Worm (Caenorhabditis elegans) whole organism, L2 larva: ENCODE data around the gene R01E6.5.

Experiments
- C34F6.9 ChIP-seq: fragments of 150-350 bp; optimal IDR thresholded peaks from 2 replicates; lab custom pipeline; 2014; ENCODE audit warnings: missing biosample characterization, missing genetic modification characterization
- F13H6.1 ChIP-seq: sonication (generic microtip); optimal IDR thresholded peaks from 2 replicates; lab custom pipeline; 2016; ENCODE audit warnings: missing genetic modification characterization, missing compliant biosample characterization
- Y55F3AM.14 ChIP-seq: fragments of 200-800 bp; sonication (Bioruptor generic); optimal IDR thresholded peaks from 2 replicates; lab custom pipeline; 2018; ENCODE audit warnings: mild to moderate bottlenecking, missing genetic modification characterization, missing compliant biosample characterization
- ZK546.5 ChIP-seq: sonication (generic microtip); optimal IDR thresholded peaks from 2 replicates; lab custom pipeline; 2017; ENCODE audit warnings: missing biosample characterization, missing genetic modification characterization
- alr-1 ChIP-seq: fragments of 150-350 bp; optimal IDR thresholded peaks from 2 replicates; lab custom pipeline; 2014; ENCODE audit warnings: missing biosample characterization, missing genetic modification characterization
- aly-2 ChIP-seq: fragments of 150-350 bp; optimal IDR thresholded peaks from 2 replicates; lab custom pipeline; 2014; ENCODE audit warnings: missing biosample characterization, missing genetic modification characterization
- ama-1 ChIP-seq: fragments of 150-350 bp; optimal IDR thresholded peaks from 2 replicates; lab custom pipeline; 2018; ENCODE audit warnings: inconsistent platforms
- blmp-1 ChIP-seq: sonication (generic microtip); optimal IDR thresholded peaks from 2 replicates; lab custom pipeline; 2017; ENCODE audit warnings: missing genetic modification characterization, mild to moderate bottlenecking, missing compliant biosample characterization, antibody characterized with exemption, moderate library complexity; ENCODE audit not compliant: insufficient read depth
- ceh-82 ChIP-seq: fragments of 150-350 bp; optimal IDR thresholded peaks from 2 replicates; lab custom pipeline; 2014; ENCODE audit warnings: missing biosample characterization, missing genetic modification characterization
- crh-2 ChIP-seq: sonication (generic microtip); optimal IDR thresholded peaks from 2 replicates; lab custom pipeline; 2017; ENCODE audit warnings: missing biosample characterization, missing genetic modification characterization
- egl-27 ChIP-seq: sonication (generic microtip); optimal IDR thresholded peaks from 3 replicates; lab custom pipeline; 2017; ENCODE audit warnings: missing biosample characterization, missing genetic modification reagents, missing genetic modification characterization
- elt-1 ChIP-seq: fragments of 150-350 bp; optimal IDR thresholded peaks from 2 replicates; lab custom pipeline; 2014; ENCODE audit warnings: missing biosample characterization, missing genetic modification characterization
- fos-1 ChIP-seq: fragments of 150-350 bp; optimal IDR thresholded peaks from 2 replicates; lab custom pipeline; 2014; ENCODE audit warnings: missing biosample characterization, missing genetic modification characterization
- gmeb-1 ChIP-seq: fragments of 150-350 bp; optimal IDR thresholded peaks from 2 replicates; lab custom pipeline; 2014; ENCODE audit warnings: missing biosample characterization, missing genetic modification characterization
- lin-11 ChIP-seq: fragments of 150-350 bp; sonication (generic microtip); optimal IDR thresholded peaks from 2 replicates; lab custom pipeline; 2014; ENCODE audit warnings: missing biosample characterization, missing genetic modification characterization, inconsistent platforms, mixed read lengths
- lin-13 ChIP-seq: fragments of 150-350 bp; optimal IDR thresholded peaks from 2 replicates; lab custom pipeline; 2014; ENCODE audit warnings: missing biosample characterization, missing genetic modification reagents, missing genetic modification characterization
- lin-39 ChIP-seq: fragments of 150-350 bp; optimal IDR thresholded peaks from 2 replicates; lab custom pipeline; 2014; ENCODE audit warnings: missing biosample characterization, missing genetic modification reagents, missing genetic modification characterization
- lsy-2 ChIP-seq, 2 experiments: fragments of 150-350 bp in 1 of 2; sonication (generic microtip) in 1 of 2; optimal IDR thresholded peaks; 2 replicates each; lab custom pipeline; 2014 to 2017; ENCODE audit warnings: missing biosample characterization in 2 of 2, missing genetic modification characterization in 2 of 2
- mab-5 ChIP-seq: fragments of 150-350 bp; optimal IDR thresholded peaks from 2 replicates; lab custom pipeline; 2014; ENCODE audit warnings: missing biosample characterization, missing genetic modification characterization
- mbf-1 ChIP-seq: sonication (generic microtip); optimal IDR thresholded peaks from 2 replicates; lab custom pipeline; 2017; ENCODE audit warnings: missing biosample characterization, missing genetic modification characterization
- mdl-1 ChIP-seq, 2 experiments: fragments of 150-350 bp in 1 of 2; sonication (generic microtip) in 1 of 2; optimal IDR thresholded peaks; 2 replicates each; lab custom pipeline; 2017; ENCODE audit warnings: missing biosample characterization in 2 of 2, missing genetic modification characterization in 2 of 2
- nhr-10 ChIP-seq: sonication (generic microtip); optimal IDR thresholded peaks from 2 replicates; lab custom pipeline; 2017; ENCODE audit warnings: missing biosample characterization, missing genetic modification characterization
- nhr-11 ChIP-seq: fragments of 150-350 bp; optimal IDR thresholded peaks from 2 replicates; lab custom pipeline; 2014; ENCODE audit warnings: missing biosample characterization, missing genetic modification characterization
- nhr-12 ChIP-seq: fragments of 150-350 bp; optimal IDR thresholded peaks from 2 replicates; lab custom pipeline; 2014; ENCODE audit warnings: missing biosample characterization, missing genetic modification characterization
- nhr-129 ChIP-seq: fragments of 150-350 bp; optimal IDR thresholded peaks from 2 replicates; lab custom pipeline; 2014; ENCODE audit warnings: missing biosample characterization, missing genetic modification characterization
- nhr-21 ChIP-seq: fragments of 150-350 bp; optimal IDR thresholded peaks from 2 replicates; lab custom pipeline; 2014; ENCODE audit warnings: missing biosample characterization, missing genetic modification characterization
- nhr-23 ChIP-seq: fragments of 150-350 bp; optimal IDR thresholded peaks from 2 replicates; lab custom pipeline; 2014; ENCODE audit warnings: missing biosample characterization, missing genetic modification reagents, missing genetic modification characterization
- nhr-25 ChIP-seq: fragments of 150-350 bp; sonication (generic microtip); optimal IDR thresholded peaks from 3 replicates; lab custom pipeline; 2014; ENCODE audit warnings: missing biosample characterization, missing genetic modification characterization
- nhr-6 ChIP-seq: fragments of 150-350 bp; optimal IDR thresholded peaks from 2 replicates; lab custom pipeline; 2014; ENCODE audit warnings: missing biosample characterization, missing genetic modification characterization
- nhr-77 ChIP-seq: fragments of 150-350 bp; optimal IDR thresholded peaks from 2 replicates; lab custom pipeline; 2014; ENCODE audit warnings: missing biosample characterization, missing genetic modification characterization
- sem-4 ChIP-seq: fragments of 150-350 bp; optimal IDR thresholded peaks from 2 replicates; lab custom pipeline; 2014; ENCODE audit warnings: missing biosample characterization, missing genetic modification reagents, missing genetic modification characterization
- skn-1 ChIP-seq: sonication (generic microtip); optimal IDR thresholded peaks from 2 replicates; lab custom pipeline; 2017; ENCODE audit warnings: missing biosample characterization, missing genetic modification characterization
- sma-3 ChIP-seq: sonication (generic microtip); optimal IDR thresholded peaks from 2 replicates; lab custom pipeline; 2016; ENCODE audit warnings: missing genetic modification reagents, missing genetic modification characterization, missing compliant biosample characterization
- sma-9 ChIP-seq, 2 experiments: fragments of 150-350 bp in 1 of 2; sonication (generic microtip) in 1 of 2; optimal IDR thresholded peaks; 2 replicates each; lab custom pipeline; 2014 to 2016; ENCODE audit warnings: missing genetic modification characterization in 2 of 2, mild to moderate bottlenecking in 1 of 2, missing biosample characterization in 1 of 2, missing compliant biosample characterization in 1 of 2, missing genetic modification reagents in 1 of 2, moderate library complexity in 1 of 2
- snpc-4 ChIP-seq: fragments of 150-350 bp; optimal IDR thresholded peaks from 2 replicates; lab custom pipeline; 2014; ENCODE audit warnings: missing biosample characterization, missing genetic modification characterization
- unc-39 ChIP-seq: fragments of 150-350 bp; optimal IDR thresholded peaks from 2 replicates; lab custom pipeline; 2014; ENCODE audit warnings: missing biosample characterization, missing genetic modification characterization
- unc-55 ChIP-seq: fragments of 150-350 bp; sonication (generic microtip); optimal IDR thresholded peaks from 3 replicates; lab custom pipeline; 2014; ENCODE audit warnings: missing biosample characterization, missing genetic modification reagents, missing genetic modification characterization
- unc-62 ChIP-seq: fragments of 150-350 bp; optimal IDR thresholded peaks from 2 replicates; lab custom pipeline; 2014; ENCODE audit warnings: missing biosample characterization, missing genetic modification reagents, missing genetic modification characterization
- zag-1 ChIP-seq: fragments of 150-350 bp; optimal IDR thresholded peaks from 2 replicates; lab custom pipeline; 2014; ENCODE audit warnings: missing biosample characterization, missing genetic modification characterization
- ztf-11 ChIP-seq: sonication (generic microtip); optimal IDR thresholded peaks from 2 replicates; lab custom pipeline; 2017; ENCODE audit warnings: missing biosample characterization, missing genetic modification characterization
- ztf-4 ChIP-seq: fragments of 150-350 bp; optimal IDR thresholded peaks from 2 replicates; lab custom pipeline; 2014; ENCODE audit warnings: missing biosample characterization, missing genetic modification characterization

Gene R01E6.5

DNA sequence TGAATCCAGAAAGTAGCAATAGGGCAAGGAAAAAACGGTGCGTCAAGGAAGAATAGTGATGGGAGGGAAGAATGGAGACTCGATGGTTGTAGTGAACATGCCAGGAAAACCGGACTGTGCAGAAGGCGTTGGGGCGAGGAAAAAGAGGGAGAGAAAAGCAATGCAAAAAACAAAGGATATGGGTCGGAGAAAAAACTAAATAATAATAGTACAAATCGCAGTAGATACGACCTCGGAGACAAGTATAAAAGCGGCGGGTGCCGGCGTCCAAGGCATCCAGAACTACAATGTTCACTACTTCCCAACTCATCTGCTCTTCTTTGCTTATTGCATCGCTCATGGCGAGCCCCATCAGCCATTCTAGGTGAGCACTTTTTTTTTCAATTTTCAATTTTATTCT, at the start of gene R01E6.5:
TSS of gene R01E6.5 (plus strand) at position 301 of the 400 bp plus-strand sequence.
- TF ChIP-seq nhr-11 (tag; lab: Kevin White, UChicago) (no peak), ztf-11 (tag; lab: Kevin White, UChicago) (no peak)

DNA sequence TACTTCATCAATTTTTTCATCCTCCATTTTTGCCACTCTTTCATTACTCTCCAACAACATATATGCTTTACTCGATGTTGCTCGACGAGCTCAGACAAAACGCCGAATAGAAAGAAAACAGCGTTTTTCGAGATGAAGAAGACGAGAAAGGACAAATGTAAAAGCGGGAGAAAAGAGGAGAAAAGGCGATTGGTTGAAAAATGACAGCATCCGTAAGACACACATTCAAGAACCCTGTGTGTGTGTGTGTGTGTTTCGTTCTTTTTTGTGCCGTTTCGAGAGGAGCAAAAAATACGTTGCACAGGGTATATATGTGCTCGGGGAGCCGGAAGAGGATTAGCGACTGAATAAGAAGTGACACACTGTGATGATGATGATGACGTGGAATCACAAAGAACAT, 43.1 kb upstream of the R01E6.5 start:
- TF ChIP-seq crh-2 (peak; percentile 37), lsy-2 (tag; optimal IDR thresholded peaks at IDR 0.05; lab: Kevin White, UChicago) (peak in 1 of 2 experiments; percentile 25), fos-1 (tag; lab: Kevin White, UChicago) (no peak), unc-55 (GFP tag; lab: Kevin White, UChicago) (peak; percentile 74), nhr-23 (tag; lab: Kevin White, UChicago) (no peak), gmeb-1 (tag; lab: Kevin White, UChicago) (no peak), lin-39 (tag; lab: Kevin White, UChicago) (peak; percentile 30), elt-1 (tag; lab: Kevin White, UChicago) (no peak), C34F6.9 (tag; lab: Kevin White, UChicago) (peak; percentile 17), mab-5 (tag; lab: Kevin White, UChicago) (peak; percentile 26), zag-1 (tag; lab: Kevin White, UChicago) (peak; percentile 30)
- TF ChIP-seq, all 48 proteins: peak for 7

DNA sequence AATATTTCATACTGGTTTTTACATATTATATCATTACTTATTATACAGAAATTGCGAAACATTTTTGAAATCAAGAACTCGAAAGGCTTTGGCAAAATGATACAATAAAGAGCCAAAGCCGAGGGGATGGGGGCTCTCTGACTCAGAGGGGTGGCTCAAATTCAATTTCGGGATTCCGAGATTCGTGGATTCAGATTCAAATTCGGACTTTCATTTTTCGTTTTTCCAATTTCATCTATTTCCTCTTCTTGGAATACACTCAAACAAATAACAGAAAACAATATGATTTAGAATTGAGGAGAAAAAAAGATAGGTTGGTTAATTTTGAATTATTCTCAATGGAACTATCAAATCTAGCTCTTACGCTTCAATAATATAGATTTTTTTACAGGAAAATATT, 37.8 kb upstream of the R01E6.5 start:
- TF ChIP-seq sem-4 (tag; lab: Kevin White, UChicago): peak; percentile 2
- TF ChIP-seq snpc-4 (tag; lab: Kevin White, UChicago): no peak
- TF ChIP-seq, all 48 proteins: peak for 1

DNA sequence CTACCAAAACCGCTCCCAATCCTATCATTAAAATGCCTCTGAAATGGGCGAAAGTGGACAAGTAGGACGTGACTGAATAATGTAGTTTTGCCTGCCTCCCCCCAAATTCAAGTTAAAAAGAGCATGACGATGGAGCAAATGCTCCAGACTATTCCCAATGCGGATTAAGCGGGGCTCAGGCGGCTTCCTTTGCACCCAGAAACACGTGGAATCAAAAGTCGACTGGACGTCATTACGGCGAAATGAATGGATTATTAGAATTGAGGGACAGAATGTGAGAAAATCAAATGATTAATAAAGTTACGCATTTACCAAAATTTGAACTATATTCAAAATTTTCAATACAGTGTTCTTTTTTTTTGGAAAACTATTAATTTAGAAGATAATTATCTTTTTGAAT, 36.9 kb upstream of the R01E6.5 start:
- TF ChIP-seq ztf-11 (tag; lab: Kevin White, UChicago) (no peak), crh-2 (peak; percentile 35), lsy-2 (tag; optimal IDR thresholded peaks at IDR 0.05; lab: Kevin White, UChicago) (peak in 1 of 2 experiments; percentile 6)

DNA sequence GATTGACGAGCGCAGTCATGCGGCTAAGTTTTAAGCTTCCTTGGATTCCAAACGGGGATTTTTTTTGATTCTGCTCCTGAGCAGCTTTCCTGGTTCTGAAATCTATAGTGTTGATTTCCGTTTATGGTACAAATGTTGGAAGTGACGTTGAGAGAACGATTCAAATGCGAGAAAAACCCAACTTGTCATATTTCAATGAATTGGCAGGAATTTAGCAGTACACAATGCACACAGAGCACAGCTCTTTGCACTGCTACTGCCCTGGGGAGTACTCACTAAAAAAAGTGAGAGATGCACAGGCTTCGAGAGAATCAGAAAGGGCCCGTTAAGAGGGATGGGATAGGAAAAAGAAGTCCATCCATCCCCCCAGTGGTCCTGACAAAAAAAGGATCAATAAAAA, 36.3 kb upstream of the R01E6.5 start, which contains the start of gene sad-1:
TSS of gene sad-1 (minus strand) at position 101 of the 400 bp plus-strand sequence.
- no peak for TF ChIP-seq nhr-12
- TF ChIP-seq snpc-4 (tag; lab: Kevin White, UChicago): no peak
- peak; percentile 26 for TF ChIP-seq C34F6.9 (tag; lab: Kevin White, UChicago)

DNA sequence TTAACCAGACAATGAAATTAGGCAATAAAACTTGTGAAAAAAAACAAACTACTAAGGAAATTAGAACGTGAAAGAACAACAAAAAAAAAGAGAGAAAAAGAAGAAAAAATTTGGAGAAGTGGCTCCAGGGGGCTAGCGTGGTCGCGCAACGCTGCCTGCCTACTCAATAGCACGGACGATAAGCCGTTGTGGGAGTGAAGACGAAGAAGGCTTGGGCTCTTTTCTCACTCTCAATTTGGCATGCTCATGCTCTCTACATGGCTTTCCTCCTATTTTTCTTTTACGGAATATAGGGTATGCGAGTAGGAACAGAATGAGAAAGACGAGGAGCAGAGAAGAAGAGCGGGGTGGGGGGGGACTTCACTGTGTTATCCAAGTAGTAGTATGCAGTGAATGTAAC, 34.6 kb upstream of the R01E6.5 start:
- peak; percentile 39 for TF ChIP-seq lin-13 (GFP tag; lab: Kevin White, UChicago)
- peak; percentile 6 to 35 for TF ChIP-seq mdl-1 (tag; optimal IDR thresholded peaks at IDR 0.05; lab: Kevin White, UChicago)
- no peak for TF ChIP-seq nhr-12
- TF ChIP-seq mab-5 (tag; lab: Kevin White, UChicago): peak; percentile 4
- TF ChIP-seq ztf-11 (tag; lab: Kevin White, UChicago): no peak
- no peak for TF ChIP-seq nhr-21 (tag; lab: Kevin White, UChicago)
- no peak for TF ChIP-seq ZK546.5
- TF ChIP-seq crh-2: peak; percentile 15
- TF ChIP-seq alr-1 (tag; lab: Kevin White, UChicago): no peak
- TF ChIP-seq nhr-25: no peak
- peak; percentile 49 for TF ChIP-seq sma-9 (GFP tag; optimal IDR thresholded peaks at IDR 0.05; lab: Kevin White, UChicago)
- TF ChIP-seq sma-9 (tag; optimal IDR thresholded peaks at IDR 0.05; lab: Kevin White, UChicago): no peak
- no peak for TF ChIP-seq elt-1 (tag; lab: Kevin White, UChicago)
- no peak for TF ChIP-seq skn-1 (tag; lab: Kevin White, UChicago)
- no peak for TF ChIP-seq Y55F3AM.14 (GFP tag; lab: Kevin White, UChicago)
- no peak for TF ChIP-seq aly-2 (tag; lab: Kevin White, UChicago)
- TF ChIP-seq nhr-11 (tag; lab: Kevin White, UChicago): no peak
- peak; percentile 45 for TF ChIP-seq F13H6.1 (tag; lab: Kevin White, UChicago)
- TF ChIP-seq zag-1 (tag; lab: Kevin White, UChicago): peak; percentile 71
- peak; percentile 78 for TF ChIP-seq C34F6.9 (tag; lab: Kevin White, UChicago)
- TF ChIP-seq gmeb-1 (tag; lab: Kevin White, UChicago): no peak
- TF ChIP-seq ceh-82: no peak
- TF ChIP-seq unc-62: no peak
- no peak for TF ChIP-seq nhr-10 (tag; lab: Kevin White, UChicago)
- no peak for TF ChIP-seq unc-39
- TF ChIP-seq sma-3: no peak
- TF ChIP-seq mbf-1 (tag; lab: Kevin White, UChicago): no peak
- TF ChIP-seq ztf-4 (tag; lab: Kevin White, UChicago): no peak
- TF ChIP-seq ama-1 (lab: Kevin White, UChicago): no peak
- TF ChIP-seq nhr-77 (tag; lab: Kevin White, UChicago): no peak
- no peak for TF ChIP-seq blmp-1
- TF ChIP-seq lin-11: peak; percentile 49
- peak; percentile 21 for TF ChIP-seq egl-27 (tag; lab: Kevin White, UChicago)
- TF ChIP-seq nhr-23 (tag; lab: Kevin White, UChicago): no peak
- no peak for TF ChIP-seq snpc-4 (tag; lab: Kevin White, UChicago)
- TF ChIP-seq nhr-6 (tag; lab: Kevin White, UChicago): no peak
- peak; percentile 53 for TF ChIP-seq nhr-129
- TF ChIP-seq fos-1 (tag; lab: Kevin White, UChicago): no peak
